Fruit fly (Drosophila melanogaster) whole organism, embryonic: ENCODE measurements around the gene RpS14a.

Experiments used
- ATbp ChIP-seq: fragments of 200-800 bp; sonication (Bioruptor generic); optimal IDR thresholded peaks from 2 replicates; lab custom pipeline; 2017; ENCODE audit warnings: missing biosample characterization, mild to moderate bottlenecking, missing genetic modification characterization, missing genetic modification reagents
- B-H2 ChIP-seq: fragments of 200-800 bp; sonication (Bioruptor generic); optimal IDR thresholded peaks from 2 replicates; lab custom pipeline; 2018; ENCODE audit warnings: missing biosample characterization, mild to moderate bottlenecking, missing genetic modification characterization
- CG12155 ChIP-seq: fragments of 200-800 bp; sonication (Bioruptor generic); optimal IDR thresholded peaks from 3 replicates; lab custom pipeline; 2016; ENCODE audit warnings: missing biosample characterization, missing genetic modification characterization
- CG12236 ChIP-seq: fragments of 200-800 bp; sonication (Bioruptor generic); optimal IDR thresholded peaks from 2 replicates; lab custom pipeline; 2016; ENCODE audit warnings: missing biosample characterization, missing genetic modification characterization
- CG12391 ChIP-seq: fragments of 200-800 bp; sonication (Bioruptor generic); optimal IDR thresholded peaks from 3 replicates; lab custom pipeline; 2018; ENCODE audit warnings: missing biosample characterization, mild to moderate bottlenecking, missing genetic modification characterization, moderate library complexity
- CG14050 ChIP-seq: fragments of 200-800 bp; sonication (Bioruptor generic); IDR thresholded peaks from 3 replicates; pipeline ENCODE4 v1.3.6; 2022; ENCODE audit warnings: missing biosample characterization, missing genetic modification characterization
- CG15601 ChIP-seq: fragments of 200-800 bp; sonication (Bioruptor generic); optimal IDR thresholded peaks from 3 replicates; lab custom pipeline; 2019; ENCODE audit warnings: missing biosample characterization, mild to moderate bottlenecking, missing genetic modification characterization, moderate library complexity
- CG1792 ChIP-seq: fragments of 200-800 bp; sonication (Bioruptor generic); optimal IDR thresholded peaks from 2 replicates; lab custom pipeline; 2016; ENCODE audit warnings: missing biosample characterization, missing genetic modification characterization
- CG18599 ChIP-seq: fragments of 200-800 bp; sonication (Bioruptor generic); optimal IDR thresholded peaks from 3 replicates; lab custom pipeline; 2017; ENCODE audit warnings: missing biosample characterization, missing genetic modification characterization, mild to moderate bottlenecking, moderate library complexity, missing genetic modification reagents
- CG2116 ChIP-seq: fragments of 200-800 bp; sonication (Bioruptor generic); optimal IDR thresholded peaks from 3 replicates; lab custom pipeline; 2018; ENCODE audit warnings: missing biosample characterization, mild to moderate bottlenecking, missing genetic modification characterization
- CG2199 ChIP-seq: fragments of 200-800 bp; sonication (Bioruptor generic); IDR thresholded peaks from 3 replicates; pipeline ENCODE4 v1.3.6; 2022; ENCODE audit warnings: missing biosample characterization, missing genetic modification characterization
- CG2875 ChIP-seq: fragments of 200-800 bp; sonication (Bioruptor generic); optimal IDR thresholded peaks from 2 replicates; lab custom pipeline; 2017; ENCODE audit warnings: missing biosample characterization, mild to moderate bottlenecking, missing genetic modification characterization, missing genetic modification reagents
- CG30403 ChIP-seq: fragments of 200-800 bp; sonication (Bioruptor generic); optimal IDR thresholded peaks from 3 replicates; lab custom pipeline; 2016; ENCODE audit warnings: missing biosample characterization, missing genetic modification characterization
- CG5180 ChIP-seq: fragments of 200-800 bp; sonication (Bioruptor generic); optimal IDR thresholded peaks from 3 replicates; lab custom pipeline; 2017; ENCODE audit warnings: missing biosample characterization, missing genetic modification characterization, mild to moderate bottlenecking, moderate library complexity, missing genetic modification reagents
- CG6791 ChIP-seq: fragments of 200-800 bp; sonication (Bioruptor generic); IDR thresholded peaks from 3 replicates; pipeline ENCODE4 v1.3.6; 2022; ENCODE audit warnings: missing biosample characterization, missing genetic modification characterization; ENCODE audit not compliant: partially characterized antibody
- CG8359 ChIP-seq: fragments of 200-800 bp; sonication (Bioruptor generic); optimal IDR thresholded peaks from 2 replicates; lab custom pipeline; 2017; ENCODE audit warnings: missing biosample characterization, mild to moderate bottlenecking, missing genetic modification characterization, borderline replicate concordance
- Camta ChIP-seq: fragments of 200-800 bp; sonication (Bioruptor generic); optimal IDR thresholded peaks from 2 replicates; lab custom pipeline; 2016; ENCODE audit warnings: missing biosample characterization, missing genetic modification characterization
- Chrac-16 ChIP-seq: fragments of 200-800 bp; sonication (Bioruptor generic); optimal IDR thresholded peaks from 3 replicates; lab custom pipeline; 2016; ENCODE audit warnings: missing biosample characterization, missing genetic modification characterization
- Dll ChIP-seq: fragments of 200-800 bp; sonication (Bioruptor generic); IDR thresholded peaks from 4 replicates; pipeline ENCODE4 v1.3.6; 2022; ENCODE audit warnings: missing biosample characterization, missing genetic modification characterization; ENCODE audit not compliant: partially characterized antibody
- HLHmδ ChIP-seq: fragments of 200-800 bp; sonication (Bioruptor generic); optimal IDR thresholded peaks from 2 replicates; lab custom pipeline; 2018; ENCODE audit warnings: missing biosample characterization, mild to moderate bottlenecking, missing genetic modification characterization, moderate library complexity
- Hsf ChIP-seq: fragments of 200-800 bp; sonication (Bioruptor generic); optimal IDR thresholded peaks from 3 replicates; lab custom pipeline; 2016; ENCODE audit warnings: missing biosample characterization, missing genetic modification characterization
- Kr ChIP-seq: fragments of 200-800 bp; sonication (Bioruptor generic); optimal IDR thresholded peaks from 2 replicates; lab custom pipeline; 2017; ENCODE audit warnings: missing biosample characterization, mild to moderate bottlenecking, missing genetic modification characterization
- NK7.1 ChIP-seq: fragments of 200-800 bp; sonication (Bioruptor generic); optimal IDR thresholded peaks from 3 replicates; lab custom pipeline; 2016; ENCODE audit warnings: missing biosample characterization, missing genetic modification characterization
- Poxn ChIP-seq: fragments of 200-800 bp; sonication (Bioruptor generic); IDR thresholded peaks from 2 replicates; pipeline ENCODE4 v1.3.6; 2022; ENCODE audit warnings: missing biosample characterization, missing genetic modification characterization
- Rfx ChIP-seq: fragments of 200-800 bp; sonication (Bioruptor generic); IDR thresholded peaks from 2 replicates; pipeline ENCODE4 v1.3.6; 2022; ENCODE audit warnings: missing biosample characterization, missing genetic modification characterization
- Rx ChIP-seq: fragments of 200-800 bp; sonication (Bioruptor generic); IDR thresholded peaks from 2 replicates; pipeline ENCODE4 v1.3.6; 2022; ENCODE audit warnings: missing biosample characterization, missing genetic modification characterization
- Stat92E ChIP-seq, 3 experiments: fragments of >200 bp in 2 of 3; fragments of 200-800 bp in 1 of 3; sonication (Bioruptor generic) in 1 of 3; optimal IDR thresholded peaks; 2 replicates each; lab custom pipeline; 2017 to 2019; ENCODE audit warnings: missing biosample characterization in 3 of 3, missing genetic modification characterization in 3 of 3, mild to moderate bottlenecking in 1 of 3, moderate library complexity in 1 of 3
- ato ChIP-seq: fragments of 200-800 bp; sonication (Bioruptor generic); IDR thresholded peaks from 2 replicates; pipeline ENCODE4 v1.3.6; 2022; ENCODE audit warnings: missing biosample characterization, missing genetic modification characterization; ENCODE audit not compliant: partially characterized antibody
- cad ChIP-seq: fragments of >200 bp; optimal IDR thresholded peaks from 2 replicates; lab custom pipeline; 2017; ENCODE audit warnings: missing biosample characterization, missing genetic modification characterization
- croc ChIP-seq: fragments of 200-800 bp; sonication (Bioruptor generic); conservative IDR thresholded peaks from 3 replicates; pipeline ENCODE4 v1.3.6; 2022; ENCODE audit warnings: missing biosample characterization, missing genetic modification characterization
- da ChIP-seq: fragments of 200-800 bp; sonication (Bioruptor generic); optimal IDR thresholded peaks from 2 replicates; lab custom pipeline; 2016; ENCODE audit warnings: missing biosample characterization, missing genetic modification characterization
- dan ChIP-seq: fragments of 200-800 bp; sonication (Bioruptor generic); IDR thresholded peaks from 2 replicates; pipeline ENCODE4 v1.3.6; 2022; ENCODE audit warnings: missing biosample characterization, missing genetic modification characterization
- danr ChIP-seq: fragments of 200-800 bp; sonication (Bioruptor generic); IDR thresholded peaks from 2 replicates; pipeline ENCODE4 v1.3.6; 2022; ENCODE audit warnings: missing biosample characterization, missing genetic modification characterization
- dmrt11E ChIP-seq: fragments of 200-800 bp; sonication (Bioruptor generic); optimal IDR thresholded peaks from 3 replicates; lab custom pipeline; 2018; ENCODE audit warnings: missing biosample characterization, mild to moderate bottlenecking, missing genetic modification characterization, moderate library complexity
- dpn ChIP-seq, 2 experiments: fragments of 200-800 bp; sonication (Bioruptor generic); optimal IDR thresholded peaks; 3 replicates each; lab custom pipeline; 2016; ENCODE audit warnings: missing biosample characterization in 2 of 2, missing genetic modification characterization in 2 of 2
- ewg ChIP-seq: fragments of 200-800 bp; sonication (Bioruptor generic); optimal IDR thresholded peaks from 3 replicates; lab custom pipeline; 2017; ENCODE audit warnings: mild to moderate bottlenecking, missing biosample characterization, missing genetic modification reagents, missing genetic modification characterization
- fd64A ChIP-seq: fragments of 200-800 bp; sonication (Bioruptor generic); optimal IDR thresholded peaks from 3 replicates; lab custom pipeline; 2018; ENCODE audit warnings: missing biosample characterization, mild to moderate bottlenecking, missing genetic modification characterization
- gro ChIP-seq: fragments of 200-800 bp; sonication (Bioruptor generic); optimal IDR thresholded peaks from 2 replicates; lab custom pipeline; 2016; ENCODE audit warnings: missing biosample characterization, missing genetic modification characterization
- lola ChIP-seq, 3 experiments: fragments of >200 bp in 2 of 3; fragments of 200-800 bp in 1 of 3; sonication (Bioruptor generic) in 1 of 3; optimal IDR thresholded peaks; 2 replicates each; lab custom pipeline; 2017 to 2019; ENCODE audit warnings: missing biosample characterization in 3 of 3, missing genetic modification characterization in 3 of 3, mild to moderate bottlenecking in 1 of 3, moderate library complexity in 1 of 3
- nom ChIP-seq: fragments of 200-800 bp; sonication (Bioruptor generic); optimal IDR thresholded peaks from 2 replicates; lab custom pipeline; 2017; ENCODE audit warnings: missing biosample characterization, missing genetic modification characterization, mild to moderate bottlenecking, moderate library complexity, missing genetic modification reagents
- pita ChIP-seq: fragments of 200-800 bp; sonication (Bioruptor generic); optimal IDR thresholded peaks from 2 replicates; lab custom pipeline; 2017; ENCODE audit warnings: missing biosample characterization, mild to moderate bottlenecking, missing genetic modification characterization
- psq ChIP-seq: fragments of 200-800 bp; sonication (Bioruptor generic); optimal IDR thresholded peaks from 2 replicates; lab custom pipeline; 2017; ENCODE audit warnings: missing biosample characterization, missing genetic modification characterization
- row ChIP-seq: fragments of 200-800 bp; sonication (Bioruptor generic); IDR thresholded peaks from 3 replicates; pipeline ENCODE4 v1.3.6; 2022; ENCODE audit warnings: missing biosample characterization, missing genetic modification characterization
- slou ChIP-seq: fragments of 200-800 bp; sonication (Bioruptor generic); optimal IDR thresholded peaks from 3 replicates; lab custom pipeline; 2016; ENCODE audit warnings: missing biosample characterization, missing genetic modification characterization
- twi ChIP-seq: fragments of 200-800 bp; optimal IDR thresholded peaks from 2 replicates; lab custom pipeline; 2019; ENCODE audit warnings: missing biosample characterization, mild to moderate bottlenecking, missing genetic modification characterization, moderate library complexity
- vvl ChIP-seq: fragments of 200-800 bp; sonication (Bioruptor generic); IDR thresholded peaks from 2 replicates; pipeline ENCODE4 v1.3.6; 2022; ENCODE audit warnings: missing biosample characterization, missing genetic modification characterization
- wdn ChIP-seq: fragments of 200-800 bp; sonication (Bioruptor generic); IDR thresholded peaks from 2 replicates; pipeline ENCODE4 v1.3.6; 2022; ENCODE audit warnings: missing biosample characterization, missing genetic modification characterization
- wek ChIP-seq: fragments of 200-800 bp; sonication (Bioruptor generic); optimal IDR thresholded peaks from 3 replicates; lab custom pipeline; 2018; ENCODE audit warnings: missing biosample characterization, mild to moderate bottlenecking, missing genetic modification characterization, moderate library complexity

The RpS14a gene

dm6 chrX:7891596-7892538 lies 41.7 kb upstream of the RpS14a start, which contains the start of gene Nek2 (continued):
- TF ChIP-seq CG12155 (GFP tag; lab: Kevin White, UChicago): no peak
- TF ChIP-seq fd64A (GFP tag; lab: Kevin White, UChicago): no peak
- no peak for TF ChIP-seq CG14050
- TF ChIP-seq croc: no peak
- no peak for TF ChIP-seq slou
- TF ChIP-seq ewg (GFP tag; lab: Kevin White, UChicago): no peak
- no peak for TF ChIP-seq Rfx (GFP tag; lab: Robert Waterston, UW)
- no peak for TF ChIP-seq gro
- TF ChIP-seq dmrt11E (tag; lab: Kevin White, UChicago): peak; percentile 17
- TF ChIP-seq HLHmδ (GFP tag; lab: Kevin White, UChicago): peak; percentile 4
- no peak for TF ChIP-seq CG8359 (GFP tag; lab: Kevin White, UChicago)
- TF ChIP-seq wdn (GFP tag; lab: Robert Waterston, UW): no peak
- peak; percentile 37 for TF ChIP-seq CG12391 (tag; lab: Kevin White, UChicago)
- no peak for TF ChIP-seq Chrac-16 (GFP tag; lab: Kevin White, UChicago)
- no peak for TF ChIP-seq CG15601
- no peak for TF ChIP-seq CG2116 (GFP tag; lab: Kevin White, UChicago)
- no peak for TF ChIP-seq CG18599 (GFP tag; lab: Kevin White, UChicago)
- no peak for TF ChIP-seq CG6791 (GFP tag; lab: Robert Waterston, UW)
- TF ChIP-seq pita (GFP tag; lab: Kevin White, UChicago): no peak
- TF ChIP-seq Kr (GFP tag; lab: Kevin White, UChicago): peak; percentile 97
- TF ChIP-seq CG5180 (GFP tag; lab: Kevin White, UChicago): no peak
- TF ChIP-seq Rx: 0 out of 2 replicates have a peak, but pooled peaks have one; percentile 3
- no peak for TF ChIP-seq ATbp (GFP tag; lab: Kevin White, UChicago)
- TF ChIP-seq psq (GFP tag; lab: Kevin White, UChicago): no peak
- TF ChIP-seq CG12236 (GFP tag; lab: Kevin White, UChicago): no peak
- peak; percentile 67 for TF ChIP-seq row (GFP tag; lab: Robert Waterston, UW)
- no peak for TF ChIP-seq dpn (GFP tag; optimal IDR thresholded peaks at IDR 0.05; lab: Kevin White, UChicago)
- TF ChIP-seq Stat92E (GFP tag; optimal IDR thresholded peaks at IDR 0.05; lab: Kevin White, UChicago): peak in 1 of 3 experiments; percentile 2
- no peak for TF ChIP-seq Poxn
- no peak for TF ChIP-seq B-H2 (GFP tag; lab: Kevin White, UChicago)
- no peak for TF ChIP-seq NK7.1 (GFP tag; lab: Kevin White, UChicago)
- peak in 1 of 3 experiments; percentile 43 for TF ChIP-seq lola (GFP tag; optimal IDR thresholded peaks at IDR 0.05; lab: Kevin White, UChicago)
- TF ChIP-seq dan (GFP tag; lab: Robert Waterston, UW): no peak
- TF ChIP-seq da (GFP tag; lab: Kevin White, UChicago): no peak
- TF ChIP-seq CG30403 (GFP tag; lab: Kevin White, UChicago): no peak
- TF ChIP-seq wek (GFP tag; lab: Kevin White, UChicago): no peak
- 0 out of 3 replicates have a peak, but pooled peaks have one; percentile 37 for TF ChIP-seq CG2199 (GFP tag; lab: Robert Waterston, UW)
- no peak for TF ChIP-seq Camta (GFP tag; lab: Kevin White, UChicago)
- TF ChIP-seq cad (GFP tag; lab: Kevin White, UChicago): peak; percentile 55
- TF ChIP-seq nom: no peak
- no peak for TF ChIP-seq Hsf (GFP tag; lab: Kevin White, UChicago)
- no peak for TF ChIP-seq ato (GFP tag; lab: Robert Waterston, UW)
- no peak for TF ChIP-seq CG2875 (GFP tag; lab: Kevin White, UChicago)
- no peak for TF ChIP-seq danr (GFP tag; lab: Robert Waterston, UW)
- TF ChIP-seq Dll (GFP tag; lab: Robert Waterston, UW): no peak
- no peak for TF ChIP-seq vvl
- peak; percentile 14 for TF ChIP-seq twi
- no peak for TF ChIP-seq CG1792 (GFP tag; lab: Kevin White, UChicago)
